Fruit fly (Drosophila melanogaster) whole organism, prepupa: ENCODE data around the gene CG9903.

Experiments
- CG10669 ChIP-seq: fragments of 200-800 bp; sonication (Bioruptor generic); optimal IDR thresholded peaks from 3 replicates; lab custom pipeline; 2018; ENCODE audit warnings: missing biosample characterization, mild to moderate bottlenecking, missing genetic modification characterization, moderate library complexity
- CG11762 ChIP-seq: fragments of 200-800 bp; sonication (Bioruptor generic); optimal IDR thresholded peaks from 3 replicates; lab custom pipeline; 2016; ENCODE audit warnings: missing biosample characterization, missing genetic modification characterization; ENCODE audit not compliant: insufficient read depth
- CG34406 ChIP-seq: fragments of 200-800 bp; sonication (Bioruptor generic); optimal IDR thresholded peaks from 3 replicates; lab custom pipeline; 2016; ENCODE audit warnings: missing biosample characterization, missing genetic modification characterization
- CG4318 ChIP-seq: fragments of 200-800 bp; sonication (Bioruptor generic); optimal IDR thresholded peaks from 3 replicates; lab custom pipeline; 2017; ENCODE audit warnings: missing biosample characterization, mild to moderate bottlenecking, missing genetic modification characterization
- CG8632 ChIP-seq: fragments of 200-800 bp; sonication (Bioruptor generic); optimal IDR thresholded peaks from 3 replicates; lab custom pipeline; 2016; ENCODE audit warnings: missing biosample characterization, missing genetic modification characterization

- TF ChIP-seq CG4318 (GFP tag; lab: Kevin White, UChicago) (no peak), CG11762 (GFP tag; lab: Kevin White, UChicago) (no peak), CG8632 (no peak), CG34406 (no peak), CG10669 (no peak)
Observed at dm6 chrX:16581703-16582102, 41.1 kb upstream of the CG9903 start.
